Fruit fly (Drosophila melanogaster) whole organism, wandering third instar larva: Measurements from ENCODE around the gene CG14543.

ENCODE experiments used
- CG32264 ChIP-seq: fragments of 200-800 bp; sonication (Bioruptor generic); optimal IDR thresholded peaks from 2 replicates; lab custom pipeline; 2016; ENCODE audit warnings: missing biosample characterization, missing genetic modification characterization
- N ChIP-seq: fragments of >200 bp; optimal IDR thresholded peaks from 2 replicates; lab custom pipeline; 2018; ENCODE audit warnings: missing biosample characterization, missing external identifiers, missing genetic modification characterization
- brk ChIP-seq: fragments of 200-800 bp; sonication (Bioruptor generic); optimal IDR thresholded peaks from 2 replicates; lab custom pipeline; 2016; ENCODE audit warnings: missing biosample characterization, mild to moderate bottlenecking, missing genetic modification characterization
- woc ChIP-seq: sonication (Bioruptor generic); optimal IDR thresholded peaks from 2 replicates; lab custom pipeline; 2016; ENCODE audit warnings: missing biosample characterization, mild to moderate bottlenecking, missing genetic modification characterization

- peak; percentile 84 for TF ChIP-seq woc (GFP tag; lab: Kevin White, UChicago)
- TF ChIP-seq brk (GFP tag; lab: Kevin White, UChicago): no peak
- no peak for TF ChIP-seq N (GFP tag; lab: Kevin White, UChicago)
- no peak for TF ChIP-seq CG32264
These were observed 4.1 kb upstream of the CG14543 start, which contains the start of the genes Exo84 and Vps2 for dm6 chr3R:26052150-26052908.
